Worm (Caenorhabditis elegans): ENCODE data around the gene srv-25.

The srv-25 gene

DNA sequence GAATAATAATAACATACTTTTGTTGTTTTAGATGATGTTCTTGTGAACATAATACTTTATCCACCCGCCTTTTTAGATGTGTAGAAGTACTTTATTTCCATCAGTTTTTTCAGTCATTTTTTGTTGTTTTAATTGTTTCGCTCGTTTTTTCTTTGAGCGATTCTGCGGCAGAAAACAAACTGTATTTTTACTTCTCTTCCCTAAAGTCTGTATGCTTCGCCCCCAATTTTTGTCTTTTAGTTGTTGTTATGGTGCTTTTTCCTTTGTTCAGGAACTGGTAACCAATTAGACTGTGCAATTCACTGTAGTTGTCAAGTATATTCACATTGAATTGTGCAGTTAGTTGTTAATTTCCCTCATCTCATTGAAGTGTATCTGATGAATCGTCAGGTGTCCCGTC lies 22.2 kb upstream of the srv-25 start (continued):
- TF ChIP-seq let-607 (tag; optimal IDR thresholded peaks at IDR 0.05) (no peak), aptf-3 (GFP tag; IDR thresholded peaks at IDR 0.05) (0 out of 2 replicates have a peak, but pooled peaks have one; percentile 66), nhr-80 (tag; optimal IDR thresholded peaks at IDR 0.05) (no peak), Y67H2A.10 (GFP tag; conservative IDR thresholded peaks at IDR 0.05) (no peak), efl-1 (GFP tag; optimal IDR thresholded peaks at IDR 0.05) (no peak), chd-7 (tag; optimal IDR thresholded peaks at IDR 0.05) (peak; percentile 46), snpc-1.3 (tag; optimal IDR thresholded peaks at IDR 0.05; ENCODE audit: insufficient read depth) (peak; percentile 19), lin-54 (GFP tag; optimal IDR thresholded peaks at IDR 0.05) (peak; percentile 31), unc-130 (GFP tag; optimal IDR thresholded peaks at IDR 0.05) (peak; percentile 9), F55B11.4 (tag; optimal IDR thresholded peaks at IDR 0.05; ENCODE audit: borderline replicate concordance, insufficient read depth) (no peak), hmg-1.2 (GFP tag; IDR thresholded peaks at IDR 0.05) (no peak), tbx-9 (tag; optimal IDR thresholded peaks at IDR 0.05; ENCODE audit: borderline replicate concordance) (peak; percentile 32), nfyb-1 (GFP tag; IDR thresholded peaks at IDR 0.05) (peak; percentile 58), F52B5.7 (tag; optimal IDR thresholded peaks at IDR 0.05) (no peak), F57C9.4 (tag; optimal IDR thresholded peaks at IDR 0.05) (peak; percentile 67), ama-1 (optimal IDR thresholded peaks at IDR 0.05) (no peak), ama-1 (GFP tag; optimal IDR thresholded peaks at IDR 0.05) (no peak), gei-17 (GFP tag; optimal IDR thresholded peaks at IDR 0.05) (no peak), madf-6 (GFP tag; IDR thresholded peaks at IDR 0.05) (peak; percentile 46), mxl-1 (tag; optimal IDR thresholded peaks at IDR 0.05) (peak; percentile 40), nhr-120 (GFP tag; IDR thresholded peaks at IDR 0.05) (no peak), D2030.7 (GFP tag; IDR thresholded peaks at IDR 0.05) (no peak; the same call in 1 of the 2 replicates), F39B2.1 (GFP tag; IDR thresholded peaks at IDR 0.05) (0 out of 2 replicates have a peak, but pooled peaks have one; percentile 31), athp-1 (tag; optimal IDR thresholded peaks at IDR 0.05) (peak; percentile 39), cebp-2 (GFP tag; IDR thresholded peaks at IDR 0.05) (0 out of 2 replicates have a peak, but pooled peaks have one; percentile 39), tbp1 (GFP tag; optimal IDR thresholded peaks at IDR 0.05) (peak; percentile 29), mes-4 (tag; optimal IDR thresholded peaks at IDR 0.05) (no peak), snpc-4 (GFP tag; optimal IDR thresholded peaks at IDR 0.05) (peak; percentile 49), snpc-4 (tag; optimal IDR thresholded peaks at IDR 0.05) (peak in 2 of 4 experiments; percentile 44 to 69), bed-1 (GFP tag; IDR thresholded peaks at IDR 0.05) (no peak), attf-6 (GFP tag; IDR thresholded peaks at IDR 0.05) (peak; percentile 70; the same call in 1 of the 2 replicates), mel-28 (tag; optimal IDR thresholded peaks at IDR 0.05; ENCODE audit: borderline replicate concordance) (no peak), lag-1 (GFP tag; IDR thresholded peaks at IDR 0.05) (no peak), sdz-38 (tag; optimal IDR thresholded peaks at IDR 0.05) (no peak), sptf-2 (GFP tag; optimal IDR thresholded peaks at IDR 0.05) (no peak)

DNA sequence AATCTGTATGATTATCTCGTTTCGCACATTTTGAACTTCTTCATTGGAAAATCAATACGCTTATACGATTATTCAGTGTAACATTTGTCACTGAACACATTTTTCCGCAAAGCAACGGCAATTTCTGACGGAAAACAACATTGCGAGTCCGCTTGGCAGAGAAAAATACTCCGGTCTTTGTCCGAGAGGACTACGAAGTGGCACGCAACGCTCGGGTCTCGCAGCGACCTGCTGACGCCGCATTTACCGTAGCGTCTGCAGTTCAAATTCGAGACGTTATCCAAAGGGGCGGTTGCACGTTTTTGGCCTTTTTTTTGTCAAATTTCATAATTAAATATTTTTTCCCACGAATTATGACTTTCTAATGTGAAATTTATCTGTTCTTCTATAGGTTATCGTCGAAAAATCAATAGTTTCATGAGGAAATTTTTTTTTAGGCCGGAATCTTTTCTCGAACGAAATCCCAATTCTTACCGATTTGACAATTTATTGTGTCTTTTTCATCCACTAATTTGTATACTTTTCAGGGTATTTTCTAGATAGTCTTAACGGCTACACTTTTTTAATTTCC lies 20.2 kb upstream of the srv-25 start, which contains the start of gene sqd-1:
Gene sqd-1, plus strand, starts transcription at position 521 of the 571 bp plus-strand sequence.
- TF ChIP-seq mel-28 (tag; optimal IDR thresholded peaks at IDR 0.05; ENCODE audit: borderline replicate concordance) (no peak), atf-7 (tag; optimal IDR thresholded peaks at IDR 0.05) (peak; percentile 78), madf-6 (GFP tag; IDR thresholded peaks at IDR 0.05) (peak; percentile 86), tlf-1 (GFP tag; optimal IDR thresholded peaks at IDR 0.05) (peak; percentile 93), F52B5.7 (tag; optimal IDR thresholded peaks at IDR 0.05) (peak; percentile 88), ceh-27 (GFP tag; optimal IDR thresholded peaks at IDR 0.05) (peak; percentile 96), xnd-1 (tag; optimal IDR thresholded peaks at IDR 0.05) (peak; percentile 54), dpff-1 (tag; optimal IDR thresholded peaks at IDR 0.05) (no peak), sptf-2 (GFP tag; optimal IDR thresholded peaks at IDR 0.05) (no peak), pbrm-1 (GFP tag; IDR thresholded peaks at IDR 0.05) (peak; percentile 96), cebp-1 (GFP tag; IDR thresholded peaks at IDR 0.05) (peak; percentile 73), cebp-1 (tag; optimal IDR thresholded peaks at IDR 0.05) (peak; percentile 90), hsf-1 (GFP tag; IDR thresholded peaks at IDR 0.05) (peak; percentile 76; the same call in 1 of the 2 replicates), unc-130 (GFP tag; optimal IDR thresholded peaks at IDR 0.05) (peak; percentile 62), egl-44 (GFP tag; IDR thresholded peaks at IDR 0.05) (peak; percentile 86; the same call in 1 of the 2 replicates), madf-3 (GFP tag; IDR thresholded peaks at IDR 0.05) (peak; percentile 91), ZK185.1 (tag; optimal IDR thresholded peaks at IDR 0.05; ENCODE audit: poor library complexity, severe bottlenecking) (peak; percentile 82), him-1 (tag; optimal IDR thresholded peaks at IDR 0.05) (no peak), madf-8 (GFP tag; conservative IDR thresholded peaks at IDR 0.05) (peak; percentile 59)

Data from whole organism, young adult.